Fruit fly (Drosophila melanogaster) whole organism, embryonic: ENCODE results near the gene CG17839.

Experiments used
- Ada2b ChIP-seq: fragments of 200-800 bp; sonication (Bioruptor generic); IDR thresholded peaks from 2 replicates; pipeline ENCODE4 v1.3.6; 2022; ENCODE audit warnings: missing biosample characterization, missing genetic modification characterization
- CG10321 ChIP-seq: fragments of 200-800 bp; sonication (Bioruptor generic); IDR thresholded peaks from 2 replicates; pipeline ENCODE4 v1.3.6; 2022; ENCODE audit warnings: missing biosample characterization, missing genetic modification characterization
- CG10959 ChIP-seq: fragments of 200-800 bp; sonication (Bioruptor generic); IDR thresholded peaks from 2 replicates; pipeline ENCODE4 v1.3.6; 2022; ENCODE audit warnings: missing biosample characterization, missing genetic modification characterization
- CG1647 ChIP-seq: fragments of 200-800 bp; sonication (Bioruptor generic); optimal IDR thresholded peaks from 3 replicates; lab custom pipeline; 2016; ENCODE audit warnings: missing biosample characterization, missing genetic modification characterization
- CG16779 ChIP-seq: fragments of 200-800 bp; sonication (Bioruptor generic); IDR thresholded peaks from 2 replicates; pipeline ENCODE4 v1.3.6; 2022; ENCODE audit warnings: missing biosample characterization, missing genetic modification characterization
- CG16863 ChIP-seq: fragments of 200-800 bp; sonication (Bioruptor generic); optimal IDR thresholded peaks from 3 replicates; lab custom pipeline; 2016; ENCODE audit warnings: missing biosample characterization, missing genetic modification characterization
- CG17385 ChIP-seq: fragments of 200-800 bp; sonication (Bioruptor generic); optimal IDR thresholded peaks from 3 replicates; lab custom pipeline; 2018; ENCODE audit warnings: missing biosample characterization, mild to moderate bottlenecking, missing genetic modification characterization
- CG17802 ChIP-seq: fragments of 200-800 bp; sonication (Bioruptor generic); optimal IDR thresholded peaks from 2 replicates; lab custom pipeline; 2018; ENCODE audit warnings: missing biosample characterization, mild to moderate bottlenecking, missing genetic modification characterization, moderate library complexity
- CG18476 ChIP-seq: fragments of 200-800 bp; sonication (Bioruptor generic); optimal IDR thresholded peaks from 2 replicates; lab custom pipeline; 2016; ENCODE audit warnings: missing biosample characterization, mild to moderate bottlenecking, missing genetic modification characterization
- CG32767 ChIP-seq: fragments of 200-800 bp; sonication (Bioruptor generic); IDR thresholded peaks from 2 replicates; pipeline ENCODE4 v1.3.6; 2022; ENCODE audit warnings: missing biosample characterization, missing genetic modification characterization
- CG3407 ChIP-seq: fragments of 200-800 bp; sonication (Bioruptor generic); optimal IDR thresholded peaks from 2 replicates; lab custom pipeline; 2018; ENCODE audit warnings: missing biosample characterization, mild to moderate bottlenecking, missing genetic modification characterization
- CG6254 ChIP-seq: fragments of 200-800 bp; sonication (Bioruptor generic); optimal IDR thresholded peaks from 3 replicates; lab custom pipeline; 2017; ENCODE audit warnings: mild to moderate bottlenecking, missing biosample characterization, missing genetic modification reagents, missing genetic modification characterization
- CG8281 ChIP-seq: fragments of 200-800 bp; sonication (Bioruptor generic); optimal IDR thresholded peaks from 2 replicates; lab custom pipeline; 2018; ENCODE audit warnings: missing biosample characterization, mild to moderate bottlenecking, missing genetic modification characterization, moderate library complexity
- Doc3 ChIP-seq: fragments of 200-800 bp; sonication (Bioruptor generic); IDR thresholded peaks from 3 replicates; pipeline ENCODE4 v1.3.6; 2022; ENCODE audit warnings: missing biosample characterization, missing genetic modification characterization; ENCODE audit not compliant: partially characterized antibody
- Elba2 ChIP-seq: fragments of 200-800 bp; sonication (Bioruptor generic); optimal IDR thresholded peaks from 3 replicates; lab custom pipeline; 2016; ENCODE audit warnings: missing biosample characterization, missing genetic modification characterization
- Ets97D ChIP-seq: fragments of 200-800 bp; sonication (Bioruptor generic); optimal IDR thresholded peaks from 3 replicates; lab custom pipeline; 2016; ENCODE audit warnings: missing biosample characterization, missing genetic modification characterization
- Gug ChIP-seq: fragments of 200-800 bp; sonication (Bioruptor generic); IDR thresholded peaks from 4 replicates; pipeline ENCODE4 v1.3.6; 2022; ENCODE audit warnings: missing biosample characterization, missing genetic modification characterization
- HLH3B ChIP-seq: fragments of 200-800 bp; sonication (Bioruptor generic); IDR thresholded peaks from 2 replicates; pipeline ENCODE4 v1.3.6; 2022; ENCODE audit warnings: missing biosample characterization, missing genetic modification characterization
- NFAT ChIP-seq: fragments of 200-800 bp; sonication (Bioruptor generic); IDR thresholded peaks from 2 replicates; pipeline ENCODE4 v1.3.6; 2022; ENCODE audit warnings: missing biosample characterization, missing genetic modification characterization
- Rx ChIP-seq: fragments of 200-800 bp; sonication (Bioruptor generic); IDR thresholded peaks from 2 replicates; pipeline ENCODE4 v1.3.6; 2022; ENCODE audit warnings: missing biosample characterization, missing genetic modification characterization
- Scr ChIP-seq: fragments of 200-800 bp; sonication (Bioruptor generic); IDR thresholded peaks from 2 replicates; pipeline ENCODE4 v1.3.6; 2022; ENCODE audit warnings: missing biosample characterization, missing genetic modification characterization; ENCODE audit not compliant: partially characterized antibody
- Side ChIP-seq: fragments of 200-800 bp; sonication (Bioruptor generic); optimal IDR thresholded peaks from 2 replicates; lab custom pipeline; 2016; ENCODE audit warnings: missing biosample characterization, missing genetic modification characterization
- Six4 ChIP-seq: fragments of 200-800 bp; sonication (Bioruptor generic); optimal IDR thresholded peaks from 2 replicates; lab custom pipeline; 2016; ENCODE audit warnings: missing biosample characterization, missing genetic modification characterization
- Sry-β ChIP-seq: fragments of 200-800 bp; sonication (Bioruptor generic); optimal IDR thresholded peaks from 2 replicates; lab custom pipeline; 2018; ENCODE audit warnings: missing biosample characterization, mild to moderate bottlenecking, missing genetic modification characterization, moderate library complexity
- Ssrp ChIP-seq: fragments of 200-800 bp; sonication (Bioruptor generic); optimal IDR thresholded peaks from 2 replicates; lab custom pipeline; 2018; ENCODE audit warnings: missing biosample characterization, mild to moderate bottlenecking, missing genetic modification characterization, moderate library complexity
- br ChIP-seq: fragments of >200 bp; optimal IDR thresholded peaks from 2 replicates; lab custom pipeline; 2017
- btn ChIP-seq: fragments of 200-800 bp; sonication (Bioruptor generic); optimal IDR thresholded peaks from 2 replicates; lab custom pipeline; 2016; ENCODE audit warnings: missing biosample characterization, missing genetic modification characterization
- chif ChIP-seq, 2 experiments: fragments of 200-800 bp; sonication (Bioruptor generic); optimal IDR thresholded peaks; 3 replicates each; lab custom pipeline; 2016; ENCODE audit warnings: missing biosample characterization in 2 of 2, missing genetic modification characterization in 2 of 2
- chm ChIP-seq: fragments of 200-800 bp; sonication (Bioruptor generic); IDR thresholded peaks from 2 replicates; pipeline ENCODE4 v1.3.6; 2022; ENCODE audit warnings: missing biosample characterization, missing genetic modification characterization
- dmrt11E ChIP-seq: fragments of 200-800 bp; sonication (Bioruptor generic); optimal IDR thresholded peaks from 3 replicates; lab custom pipeline; 2018; ENCODE audit warnings: missing biosample characterization, mild to moderate bottlenecking, missing genetic modification characterization, moderate library complexity
- dpn ChIP-seq, 2 experiments: fragments of 200-800 bp; sonication (Bioruptor generic); optimal IDR thresholded peaks; 3 replicates each; lab custom pipeline; 2016; ENCODE audit warnings: missing biosample characterization in 2 of 2, missing genetic modification characterization in 2 of 2
- exex ChIP-seq: fragments of 200-800 bp; sonication (Bioruptor generic); optimal IDR thresholded peaks from 4 replicates; lab custom pipeline; 2018; ENCODE audit warnings: missing biosample characterization, mild to moderate bottlenecking, missing genetic modification characterization, moderate library complexity
- ftz-f1 ChIP-seq: fragments of 200-800 bp; sonication (Bioruptor generic); optimal IDR thresholded peaks from 2 replicates; lab custom pipeline; 2016; ENCODE audit warnings: missing biosample characterization, missing genetic modification characterization
- gem ChIP-seq: fragments of 200-800 bp; sonication (Bioruptor generic); optimal IDR thresholded peaks from 2 replicates; lab custom pipeline; 2019; ENCODE audit warnings: missing biosample characterization, mild to moderate bottlenecking, missing genetic modification characterization, moderate library complexity
- gt ChIP-seq: fragments of 200-800 bp; sonication (Bioruptor generic); IDR thresholded peaks from 2 replicates; pipeline ENCODE4 v1.3.6; 2022; ENCODE audit warnings: missing biosample characterization, missing genetic modification characterization
- hbn ChIP-seq: fragments of 200-800 bp; sonication (Bioruptor generic); IDR thresholded peaks from 2 replicates; pipeline ENCODE4 v1.3.6; 2022; ENCODE audit warnings: missing biosample characterization, missing genetic modification characterization; ENCODE audit not compliant: partially characterized antibody
- nerfin-2 ChIP-seq: fragments of 200-800 bp; sonication (Bioruptor generic); IDR thresholded peaks from 2 replicates; pipeline ENCODE4 v1.3.6; 2022; ENCODE audit warnings: missing biosample characterization, missing genetic modification characterization; ENCODE audit not compliant: partially characterized antibody
- nmo ChIP-seq: fragments of 200-800 bp; sonication (Bioruptor generic); optimal IDR thresholded peaks from 2 replicates; lab custom pipeline; 2018; ENCODE audit warnings: missing biosample characterization, mild to moderate bottlenecking, missing genetic modification characterization, moderate library complexity
- pan ChIP-seq, 4 experiments: fragments of >200 bp in 3 of 4; fragments of 200-800 bp in 1 of 4; sonication (Bioruptor generic) in 1 of 4; optimal IDR thresholded peaks in 3 of 4; IDR thresholded peaks in 1 of 4; 2 replicates each; pipeline versions ENCODE4 v1.3.6 to Lab custom; 2017 to 2022; ENCODE audit warnings: missing biosample characterization in 2 of 4, missing genetic modification characterization in 2 of 4, mixed read lengths in 1 of 4
- pfk ChIP-seq: fragments of 200-800 bp; sonication (Bioruptor generic); optimal IDR thresholded peaks from 2 replicates; lab custom pipeline; 2018; ENCODE audit warnings: missing biosample characterization, mild to moderate bottlenecking, missing genetic modification characterization, moderate library complexity
- pnt ChIP-seq: fragments of 200-800 bp; sonication (Bioruptor generic); optimal IDR thresholded peaks from 3 replicates; lab custom pipeline; 2016; ENCODE audit warnings: missing biosample characterization, missing genetic modification characterization
- rib ChIP-seq: fragments of 200-800 bp; sonication (Bioruptor generic); IDR thresholded peaks from 2 replicates; pipeline ENCODE4 v1.3.6; 2022; ENCODE audit warnings: missing biosample characterization, missing genetic modification characterization
- shn ChIP-seq: fragments of 200-800 bp; sonication (Bioruptor generic); optimal IDR thresholded peaks from 3 replicates; lab custom pipeline; 2016; ENCODE audit warnings: missing biosample characterization, missing genetic modification characterization
- sqz ChIP-seq: fragments of 200-800 bp; sonication (Bioruptor generic); optimal IDR thresholded peaks from 3 replicates; lab custom pipeline; 2018; ENCODE audit warnings: missing biosample characterization, mild to moderate bottlenecking, missing genetic modification characterization
- toy ChIP-seq: fragments of 200-800 bp; sonication (Bioruptor generic); IDR thresholded peaks from 2 replicates; pipeline ENCODE4 v1.3.6; 2022; ENCODE audit warnings: missing biosample characterization, missing genetic modification characterization
- tx ChIP-seq: fragments of 200-800 bp; sonication (Bioruptor generic); optimal IDR thresholded peaks from 2 replicates; lab custom pipeline; 2016; ENCODE audit warnings: missing biosample characterization, missing genetic modification characterization
- unc-4 ChIP-seq: fragments of 200-800 bp; sonication (Bioruptor generic); IDR thresholded peaks from 2 replicates; pipeline ENCODE4 v1.3.6; 2022; ENCODE audit warnings: missing biosample characterization, missing genetic modification characterization; ENCODE audit not compliant: partially characterized antibody
- wek ChIP-seq: fragments of 200-800 bp; sonication (Bioruptor generic); optimal IDR thresholded peaks from 3 replicates; lab custom pipeline; 2018; ENCODE audit warnings: missing biosample characterization, mild to moderate bottlenecking, missing genetic modification characterization, moderate library complexity

Gene CG17839

DNA sequence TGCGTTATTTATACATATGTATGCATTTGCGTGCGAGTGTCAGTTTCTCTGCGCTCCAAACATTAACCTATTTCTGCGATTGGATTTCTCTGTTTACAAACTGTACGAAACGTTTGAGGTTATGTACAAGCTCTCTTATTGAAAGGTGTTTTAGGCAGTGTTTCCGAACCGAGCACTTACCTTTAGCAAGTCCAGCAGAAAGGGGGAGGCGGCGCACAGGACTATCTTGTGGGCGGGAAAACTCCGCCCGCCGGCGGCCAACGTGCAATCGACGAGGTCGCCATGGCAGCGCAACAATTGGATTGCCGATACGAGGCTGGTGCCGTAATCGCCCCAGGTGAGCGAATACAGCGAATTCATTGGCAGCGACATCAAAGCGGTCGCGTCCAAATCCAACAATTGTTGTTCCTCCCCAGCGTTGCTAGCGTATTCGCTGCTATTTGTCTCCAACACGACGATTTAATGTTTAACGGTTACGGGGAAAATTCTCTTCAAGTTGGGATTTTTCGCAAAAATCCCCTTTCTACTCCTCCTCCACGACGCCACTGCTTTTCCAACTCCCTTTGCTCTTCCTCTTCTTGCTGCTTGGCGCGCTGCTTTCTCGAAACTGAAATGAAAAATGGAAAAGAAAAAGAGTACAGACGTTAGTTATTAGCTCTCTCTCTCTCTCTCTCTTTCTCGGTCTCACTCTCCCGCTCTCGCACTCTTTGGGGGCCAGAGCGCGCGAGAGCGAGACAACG lies 48.0 kb upstream of the CG17839 start (continued):
- TF ChIP-seq Doc3 (GFP tag; lab: Robert Waterston, UW) (no peak), CG3407 (peak; percentile 79), shn (GFP tag; lab: Kevin White, UChicago) (peak; percentile 92), CG1647 (GFP tag; lab: Kevin White, UChicago) (peak; percentile 79), hbn (no peak), unc-4 (GFP tag; lab: Robert Waterston, UW) (no peak), tx (peak; percentile 89), Sry-β (GFP tag; lab: Kevin White, UChicago) (no peak), Ets97D (peak; percentile 56), Ada2b (GFP tag; lab: Robert Waterston, UW) (peak; percentile 89), Side (GFP tag; lab: Kevin White, UChicago) (peak; percentile 82), dmrt11E (peak; percentile 49), Gug (GFP tag; lab: Robert Waterston, UW) (peak; percentile 91), Six4 (GFP tag; lab: Kevin White, UChicago) (peak; percentile 75), CG10321 (GFP tag; lab: Robert Waterston, UW) (peak; percentile 93), exex (tag; lab: Kevin White, UChicago) (peak; percentile 27), rib (GFP tag; lab: Robert Waterston, UW) (peak; percentile 96), toy (GFP tag; lab: Robert Waterston, UW) (peak; percentile 62; the same call in 1 of the 2 replicates), nmo (GFP tag; lab: Kevin White, UChicago) (peak; percentile 85), Ssrp (tag; lab: Kevin White, UChicago) (peak; percentile 85), NFAT (GFP tag; lab: Robert Waterston, UW) (peak; percentile 94), dpn (GFP tag; optimal IDR thresholded peaks at IDR 0.05; lab: Kevin White, UChicago) (peak; percentile 90 to 92), gt (GFP tag; lab: Robert Waterston, UW) (peak; percentile 80), CG32767 (GFP tag; lab: Robert Waterston, UW) (peak; percentile 79; the same call in 1 of the 2 replicates), pan (optimal IDR thresholded peaks at IDR 0.05; lab: Kevin White, UChicago) (no peak), pan (GFP tag; optimal IDR thresholded peaks at IDR 0.05 in 1 of 2, IDR thresholded peaks at IDR 0.05 in 1 of 2) (peak in 1 of 2 experiments; percentile 93), gem (tag; lab: Kevin White, UChicago) (peak; percentile 89), Scr (GFP tag; lab: Robert Waterston, UW) (no peak; the same call in 1 of the 2 replicates), CG17385 (peak; percentile 97), btn (GFP tag; lab: Kevin White, UChicago) (peak; percentile 73), CG8281 (peak; percentile 47), sqz (GFP tag; lab: Kevin White, UChicago) (peak; percentile 39), Rx (GFP tag; lab: Robert Waterston, UW) (peak; percentile 88), chm (peak; percentile 75), CG6254 (GFP tag; lab: Kevin White, UChicago) (peak; percentile 70), CG16863 (GFP tag; lab: Kevin White, UChicago) (peak; percentile 83), chif (GFP tag; optimal IDR thresholded peaks at IDR 0.05; lab: Kevin White, UChicago) (peak; percentile 83 to 84), nerfin-2 (GFP tag; lab: Robert Waterston, UW) (no peak), CG17802 (tag; lab: Kevin White, UChicago) (peak; percentile 56), pnt (GFP tag; lab: Kevin White, UChicago) (peak; percentile 90), Elba2 (GFP tag; lab: Kevin White, UChicago) (peak; percentile 12), CG10959 (GFP tag; lab: Robert Waterston, UW) (peak; percentile 55; the same call in 1 of the 2 replicates), pfk (no peak), wek (GFP tag; lab: Kevin White, UChicago) (peak; percentile 68), ftz-f1 (GFP tag; lab: Kevin White, UChicago) (peak; percentile 19), br (no peak), CG18476 (GFP tag; lab: Kevin White, UChicago) (peak; percentile 85), CG16779 (peak; percentile 89), HLH3B (GFP tag; lab: Robert Waterston, UW) (peak; percentile 92)
